Worm (Caenorhabditis elegans): Measurements from ENCODE around the gene rad-50.

DNA sequence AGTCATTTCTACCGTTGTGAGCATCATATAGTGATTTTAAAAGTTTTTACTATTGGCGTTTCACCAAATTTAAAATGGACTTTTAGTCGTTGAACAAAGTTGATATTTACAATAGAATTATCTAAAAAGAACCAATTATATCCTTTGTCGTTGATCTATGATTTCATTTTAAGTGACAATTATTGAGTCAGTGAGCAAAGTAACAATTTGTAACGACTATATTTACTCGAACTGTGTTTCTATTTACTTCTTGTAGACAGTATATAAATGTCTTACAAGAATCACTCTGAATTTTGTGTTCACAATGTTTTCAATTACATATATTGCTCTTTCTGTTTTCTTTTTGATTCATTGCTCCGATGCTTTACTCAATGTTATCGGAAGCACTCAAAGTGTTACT lies 4.3 kb upstream of the rad-50 start, which contains the start of gene ttr-22:
- TF ChIP-seq nhr-10 (tag; optimal IDR thresholded peaks at IDR 0.05) (no peak), dmd-9 (GFP tag; IDR thresholded peaks at IDR 0.05) (no peak), ceh-28 (tag; optimal IDR thresholded peaks at IDR 0.05) (no peak), ama-1 (optimal IDR thresholded peaks at IDR 0.05) (no peak), Y5F2A.4 (GFP tag; optimal IDR thresholded peaks at IDR 0.05) (no peak), lin-39 (tag; optimal IDR thresholded peaks at IDR 0.05) (no peak)
